Fruit fly (Drosophila melanogaster): ENCODE results near the gene CG5521.

dm6 chr3R:26934523-26934922 lies 32.2 kb upstream of the CG5521 start:
- no peak for TF ChIP-seq CG6163 (GFP tag; IDR thresholded peaks at IDR 0.05)
- no peak for TF ChIP-seq CG8319 (GFP tag; optimal IDR thresholded peaks at IDR 0.05)
- no peak for TF ChIP-seq fd85E (GFP tag; optimal IDR thresholded peaks at IDR 0.05)
- TF ChIP-seq Gug (GFP tag; IDR thresholded peaks at IDR 0.05), result no peak
- TF ChIP-seq CG15336 (GFP tag; IDR thresholded peaks at IDR 0.05), result no peak
- TF ChIP-seq dac (GFP tag; optimal IDR thresholded peaks at IDR 0.05), result no peak
- no peak for TF ChIP-seq svp (GFP tag)
- no peak for TF ChIP-seq CG10631 (GFP tag; optimal IDR thresholded peaks at IDR 0.05)
- TF ChIP-seq lz (GFP tag; optimal IDR thresholded peaks at IDR 0.05), result no peak
- TF ChIP-seq CG7368 (GFP tag; optimal IDR thresholded peaks at IDR 0.05), result no peak
- no peak for TF ChIP-seq topi (GFP tag; optimal IDR thresholded peaks at IDR 0.05)
- no peak for TF ChIP-seq Sox15 (GFP tag; optimal IDR thresholded peaks at IDR 0.05)
- no peak for TF ChIP-seq Hr4 (GFP tag; optimal IDR thresholded peaks at IDR 0.05)
- TF ChIP-seq CG8632 (GFP tag; optimal IDR thresholded peaks at IDR 0.05), result no peak
